Worm (Caenorhabditis elegans) whole organism, L4 larva: ENCODE measurements around the gene K02F3.12.

Experiments
- T20F7.1 ChIP-seq: fragments of 200-800 bp; sonication (Bioruptor generic); optimal IDR thresholded peaks from 2 replicates; lab custom pipeline; 2018; ENCODE audit warnings: mild to moderate bottlenecking, missing genetic modification characterization, missing compliant biosample characterization
- ceh-28 ChIP-seq: fragments of 150-350 bp; optimal IDR thresholded peaks from 2 replicates; lab custom pipeline; 2014; ENCODE audit warnings: missing biosample characterization, missing genetic modification reagents, missing genetic modification characterization
- ceh-44 ChIP-seq: fragments of 200-800 bp; sonication (Bioruptor generic); IDR thresholded peaks from 2 replicates; pipeline ENCODE4 v1.3.6; 2022; ENCODE audit warnings: missing genetic modification reagents, missing genetic modification characterization, missing compliant biosample characterization
- cey-2 ChIP-seq: sonication (generic microtip); optimal IDR thresholded peaks from 3 replicates; lab custom pipeline; 2017; ENCODE audit warnings: missing genetic modification characterization, mild to moderate bottlenecking, missing compliant biosample characterization, antibody characterized with exemption, borderline replicate concordance; ENCODE audit not compliant: insufficient read depth
- hlh-11 ChIP-seq: fragments of 200-800 bp; sonication (Bioruptor generic); optimal IDR thresholded peaks from 2 replicates; lab custom pipeline; 2018; ENCODE audit warnings: mild to moderate bottlenecking, missing genetic modification characterization, missing compliant biosample characterization
- lin-15B ChIP-seq: fragments of 150-350 bp; sonication (generic microtip); optimal IDR thresholded peaks from 3 replicates; lab custom pipeline; 2014; ENCODE audit warnings: missing biosample characterization, missing genetic modification characterization
- lsy-2 ChIP-seq, 2 experiments: fragments of 150-350 bp in 1 of 2; sonication (generic microtip) in 1 of 2; optimal IDR thresholded peaks; 2 replicates each; lab custom pipeline; 2014 to 2017; ENCODE audit warnings: missing biosample characterization in 2 of 2, missing genetic modification characterization in 2 of 2
- mdl-1 ChIP-seq, 2 experiments: fragments of 150-350 bp in 1 of 2; sonication (generic microtip) in 1 of 2; optimal IDR thresholded peaks; 2 replicates each; lab custom pipeline; 2014 to 2017; ENCODE audit warnings: missing biosample characterization in 2 of 2, missing genetic modification characterization in 2 of 2
- nhr-6 ChIP-seq: fragments of 150-350 bp; optimal IDR thresholded peaks from 2 replicates; lab custom pipeline; 2014; ENCODE audit warnings: missing biosample characterization, missing genetic modification characterization

DNA sequence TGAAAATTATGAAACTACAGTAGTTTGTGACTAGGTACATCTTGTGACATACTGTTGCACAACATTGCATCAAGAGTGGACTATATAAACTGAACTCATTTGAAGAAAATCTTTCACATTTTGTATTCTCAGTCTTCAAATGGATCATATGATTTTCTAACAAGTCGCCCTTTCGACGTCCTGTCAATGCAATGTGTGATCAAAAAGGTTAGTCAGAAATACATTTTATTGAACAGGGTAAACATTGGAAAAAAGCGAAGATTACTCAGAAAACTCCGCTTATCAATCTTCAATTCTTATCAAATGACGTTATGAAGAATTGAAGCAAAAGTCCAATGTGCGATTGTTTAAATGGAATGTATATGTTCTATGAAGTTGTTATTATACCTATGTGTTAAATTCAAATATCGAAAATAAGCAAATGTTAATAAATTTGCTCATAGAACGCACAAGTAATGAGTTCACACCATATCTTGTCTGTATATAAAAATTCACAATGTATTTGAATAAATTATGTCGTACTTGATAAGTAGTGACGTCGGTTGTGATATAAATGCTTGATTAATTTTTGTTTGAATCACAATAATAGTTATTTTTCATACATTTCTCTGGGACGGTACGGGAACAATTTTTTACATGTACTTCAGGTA is 23.4 kb upstream of the K02F3.12 start, which contains the start of gene zip-2:
- TF ChIP-seq cey-2 (no peak), lsy-2 (tag; optimal IDR thresholded peaks at IDR 0.05; lab: Kevin White, UChicago) (peak in 1 of 2 experiments; percentile 58), mdl-1 (tag; optimal IDR thresholded peaks at IDR 0.05; lab: Kevin White, UChicago) (no peak), hlh-11 (tag; lab: Kevin White, UChicago) (peak; percentile 89), lin-15B (no peak), ceh-44 (no peak), nhr-6 (tag; lab: Kevin White, UChicago) (peak; percentile 83), T20F7.1 (peak; percentile 38), ceh-28 (tag; lab: Kevin White, UChicago) (no peak)
